Worm (Caenorhabditis elegans): ENCODE results near the gene rpl-26.

DNA sequence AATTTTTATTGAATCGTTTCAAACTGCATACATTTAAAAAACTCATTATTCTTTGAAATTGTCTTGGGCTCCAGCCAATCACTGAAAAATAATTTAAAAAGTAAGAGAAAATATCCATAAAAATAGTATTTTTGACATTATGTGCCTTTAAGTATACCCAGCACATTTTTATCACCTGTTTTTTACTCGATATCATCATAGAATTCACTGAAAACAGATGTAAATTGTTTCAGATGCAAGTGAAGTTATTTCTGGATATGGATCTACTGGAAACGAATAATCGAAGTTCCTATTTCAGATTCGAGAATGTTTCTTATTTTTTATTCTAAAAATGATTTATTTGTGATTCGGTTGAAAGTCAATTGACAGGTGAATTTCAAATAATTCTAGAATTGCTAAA, 48.0 kb upstream of the rpl-26 start:
- TF ChIP-seq unc-62 (GFP tag; optimal IDR thresholded peaks at IDR 0.05) (no peak), nhr-90 (tag; optimal IDR thresholded peaks at IDR 0.05) (no peak), D2030.7 (GFP tag; IDR thresholded peaks at IDR 0.05) (no peak), tbp1 (GFP tag; optimal IDR thresholded peaks at IDR 0.05) (no peak), ztf-3 (GFP tag; optimal IDR thresholded peaks at IDR 0.05) (no peak), somi-1 (GFP tag; optimal IDR thresholded peaks at IDR 0.05) (no peak)

All from whole organism, young adult.